Worm (Caenorhabditis elegans) whole organism, early embryonic: ENCODE data around the gene spk-1.

Experiments used
- F13C5.2 ChIP-seq: sonication (generic microtip); optimal IDR thresholded peaks from 2 replicates; lab custom pipeline; 2017; ENCODE audit warnings: mild to moderate bottlenecking, missing genetic modification characterization, inconsistent platforms, missing compliant biosample characterization
- aly-1 ChIP-seq: sonication (generic microtip); optimal IDR thresholded peaks from 2 replicates; lab custom pipeline; 2016; ENCODE audit warnings: missing genetic modification characterization, missing compliant biosample characterization
- ama-1 ChIP-seq: fragments of 150-350 bp; optimal IDR thresholded peaks from 2 replicates; lab custom pipeline; 2014
- ceh-13 ChIP-seq: fragments of 200-800 bp; sonication (Bioruptor generic); optimal IDR thresholded peaks from 2 replicates; lab custom pipeline; 2018; ENCODE audit warnings: mild to moderate bottlenecking, missing genetic modification characterization, missing compliant biosample characterization
- ceh-36 ChIP-seq: sonication (generic microtip); optimal IDR thresholded peaks from 2 replicates; lab custom pipeline; 2016; ENCODE audit warnings: missing genetic modification characterization, inconsistent platforms, missing compliant biosample characterization
- flt-1 ChIP-seq: fragments of 200-800 bp; sonication (Bioruptor generic); IDR thresholded peaks from 2 replicates; pipeline ENCODE4 v1.3.6; 2022; ENCODE audit warnings: missing genetic modification characterization, missing compliant biosample characterization
- hmbx-1 ChIP-seq: sonication (generic microtip); optimal IDR thresholded peaks from 2 replicates; lab custom pipeline; 2016; ENCODE audit warnings: mild to moderate bottlenecking, missing genetic modification characterization, missing compliant biosample characterization
- hnd-1 ChIP-seq: sonication (generic microtip); optimal IDR thresholded peaks from 2 replicates; lab custom pipeline; 2016; ENCODE audit warnings: missing genetic modification characterization, missing compliant biosample characterization
- pes-1 ChIP-seq: fragments of 200-800 bp; sonication (Bioruptor generic); IDR thresholded peaks from 2 replicates; pipeline ENCODE4 v1.3.6; 2022; ENCODE audit warnings: missing genetic modification reagents, missing genetic modification characterization, missing compliant biosample characterization
- scrt-1 ChIP-seq: fragments of 200-800 bp; sonication (Bioruptor generic); IDR thresholded peaks from 2 replicates; pipeline ENCODE4 v1.3.6; 2022; ENCODE audit warnings: missing genetic modification characterization, missing compliant biosample characterization
- sea-1 ChIP-seq: fragments of 200-800 bp; sonication (Bioruptor generic); conservative IDR thresholded peaks from 2 replicates; pipeline ENCODE4 v1.3.6; 2022; ENCODE audit warnings: missing genetic modification characterization, missing compliant biosample characterization
- tbx-11 ChIP-seq: fragments of 200-800 bp; sonication (Bioruptor generic); IDR thresholded peaks from 2 replicates; pipeline ENCODE4 v1.3.6; 2022; ENCODE audit warnings: missing genetic modification characterization, missing compliant biosample characterization
- tbx-37 ChIP-seq: fragments of 200-800 bp; sonication (Bioruptor generic); conservative IDR thresholded peaks from 2 replicates; pipeline ENCODE4 v1.3.6; 2022; ENCODE audit warnings: missing genetic modification reagents, missing genetic modification characterization, missing compliant biosample characterization
- tra-4 ChIP-seq: sonication (generic microtip); optimal IDR thresholded peaks from 2 replicates; lab custom pipeline; 2017; ENCODE audit warnings: missing genetic modification characterization, missing compliant biosample characterization

Gene spk-1

ce11 chrIII:9509764-9510370 is 53.5 kb downstream of the spk-1 start:
- TF ChIP-seq ceh-13: no peak
- TF ChIP-seq ceh-36: no peak
- no peak for TF ChIP-seq hnd-1

DNA sequence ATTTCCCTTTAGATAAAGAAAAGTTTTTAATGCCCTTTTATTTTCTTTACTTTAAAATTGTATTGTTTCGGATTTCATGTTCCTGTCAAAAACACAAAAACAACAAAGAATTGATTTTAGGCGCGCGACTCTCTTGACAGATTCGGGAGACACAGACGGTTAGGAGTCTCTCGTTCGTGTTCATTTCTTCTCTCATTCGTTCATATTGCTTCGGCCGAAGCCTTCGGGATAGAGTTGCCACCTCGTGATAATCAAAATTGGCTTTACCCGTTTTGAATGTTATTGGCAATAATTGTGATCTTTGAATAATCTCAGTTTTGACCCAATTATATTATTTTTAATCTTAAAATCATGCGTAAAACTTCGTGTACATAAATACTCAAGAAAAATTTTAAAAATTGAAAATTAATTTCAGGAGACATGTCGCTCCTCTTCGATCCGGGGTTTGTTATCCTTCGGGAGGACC is 54.7 kb downstream of the spk-1 start, which contains the start of gene F55H2.5:
F55H2.5 (plus strand) TSS at position 416 of the 466 bp plus-strand sequence.
- TF ChIP-seq pes-1 (GFP tag; lab: Robert Waterston, UW) (no peak), flt-1 (no peak), tra-4 (tag; lab: Kevin White, UChicago) (no peak), aly-1 (no peak), F13C5.2 (tag; lab: Kevin White, UChicago) (no peak), hmbx-1 (tag; lab: Kevin White, UChicago) (no peak), ceh-13 (no peak), sea-1 (no peak), ceh-36 (no peak), tbx-11 (GFP tag; lab: Robert Waterston, UW) (no peak), hnd-1 (no peak)

ce11 chrIII:9511660-9512059 is 55.3 kb downstream of the spk-1 start:
- TF ChIP-seq sea-1: no peak
- no peak for TF ChIP-seq tbx-37 (GFP tag; lab: Robert Waterston, UW)
- no peak for TF ChIP-seq pes-1 (GFP tag; lab: Robert Waterston, UW)
- TF ChIP-seq scrt-1 (GFP tag; lab: Robert Waterston, UW): no peak
- no peak for TF ChIP-seq ceh-13
- no peak for TF ChIP-seq ama-1
- no peak for TF ChIP-seq F13C5.2 (tag; lab: Kevin White, UChicago)
- no peak for TF ChIP-seq tra-4 (tag; lab: Kevin White, UChicago)
- TF ChIP-seq ceh-36: no peak
- TF ChIP-seq aly-1: no peak
